Worm (Caenorhabditis elegans) whole organism, young adult: Measurements from ENCODE around the gene eftu-2.

Source experiments
- B0035.1 ChIP-seq: sonication (generic microtip); optimal IDR thresholded peaks from 2 replicates; lab custom pipeline; 2016; ENCODE audit warnings: missing genetic modification characterization, mild to moderate bottlenecking, missing compliant biosample characterization, missing genotype, missing genetic modification reagents
- C17E4.6 ChIP-seq: fragments of 200-800 bp; sonication (Bioruptor generic); IDR thresholded peaks from 2 replicates; pipeline ENCODE4 v1.3.6; 2022; ENCODE audit warnings: missing genetic modification reagents, missing genetic modification characterization, missing compliant biosample characterization
- D2030.7 ChIP-seq: fragments of 200-800 bp; sonication (Bioruptor generic); IDR thresholded peaks from 2 replicates; pipeline ENCODE4 v1.3.6; 2022; ENCODE audit warnings: missing genetic modification reagents, missing genetic modification characterization, missing compliant biosample characterization
- F33H1.4 ChIP-seq: fragments of 200-800 bp; sonication (Bioruptor generic); IDR thresholded peaks from 2 replicates; pipeline ENCODE4 v1.3.6; 2022; ENCODE audit warnings: missing genetic modification reagents, missing genetic modification characterization, missing compliant biosample characterization
- F52B5.7 ChIP-seq: sonication (generic microtip); optimal IDR thresholded peaks from 2 replicates; lab custom pipeline; 2016; ENCODE audit warnings: mild to moderate bottlenecking, missing genetic modification characterization, missing compliant biosample characterization
- F57A8.1 ChIP-seq: fragments of 200-800 bp; sonication (Bioruptor generic); optimal IDR thresholded peaks from 2 replicates; lab custom pipeline; 2018; ENCODE audit warnings: mild to moderate bottlenecking, missing genetic modification characterization, moderate library complexity, missing compliant biosample characterization
- K11D2.4 ChIP-seq: fragments of 200-800 bp; sonication (Bioruptor generic); IDR thresholded peaks from 2 replicates; pipeline ENCODE4 v1.3.6; 2022; ENCODE audit warnings: missing genetic modification reagents, missing genetic modification characterization, missing compliant biosample characterization
- T26A5.8 ChIP-seq: sonication (generic microtip); optimal IDR thresholded peaks from 2 replicates; lab custom pipeline; 2016; ENCODE audit warnings: missing genetic modification characterization, missing compliant biosample characterization
- Y53F4B.3 ChIP-seq: fragments of 200-800 bp; sonication (Bioruptor generic); IDR thresholded peaks from 2 replicates; pipeline ENCODE4 v1.3.6; 2022; ENCODE audit warnings: missing genetic modification reagents, missing genetic modification characterization, missing compliant biosample characterization
- Y79H2A.3 ChIP-seq: fragments of 200-800 bp; sonication (Bioruptor generic); conservative IDR thresholded peaks from 2 replicates; pipeline ENCODE4 v1.3.6; 2022; ENCODE audit warnings: missing genetic modification reagents, missing genetic modification characterization, missing compliant biosample characterization
- Y95B8A.8 ChIP-seq: fragments of 200-800 bp; sonication (Bioruptor generic); IDR thresholded peaks from 2 replicates; pipeline ENCODE4 v1.3.6; 2022; ENCODE audit warnings: missing genetic modification reagents, missing genetic modification characterization, missing compliant biosample characterization
- aptf-2 ChIP-seq: fragments of 200-800 bp; sonication (Bioruptor generic); conservative IDR thresholded peaks from 2 replicates; pipeline ENCODE4 v1.3.6; 2022; ENCODE audit warnings: missing genetic modification reagents, missing genetic modification characterization, missing compliant biosample characterization
- athp-1 ChIP-seq: sonication (generic microtip); optimal IDR thresholded peaks from 2 replicates; lab custom pipeline; 2017; ENCODE audit warnings: mild to moderate bottlenecking, missing genetic modification characterization, missing compliant biosample characterization
- cebp-1 ChIP-seq, 2 experiments: fragments of 200-800 bp in 1 of 2; sonication (Bioruptor generic) in 1 of 2; sonication (generic microtip) in 1 of 2; IDR thresholded peaks in 1 of 2; optimal IDR thresholded peaks in 1 of 2; 2 replicates each; pipeline versions ENCODE4 v1.3.6 to Lab custom; 2017 to 2022; ENCODE audit warnings: missing compliant biosample characterization in 2 of 2, missing genetic modification characterization in 2 of 2, mild to moderate bottlenecking in 1 of 2, missing genetic modification reagents in 1 of 2, moderate library complexity in 1 of 2
- cebp-2 ChIP-seq: fragments of 200-800 bp; sonication (Bioruptor generic); IDR thresholded peaks from 2 replicates; pipeline ENCODE4 v1.3.6; 2022; ENCODE audit warnings: missing genetic modification characterization, missing compliant biosample characterization
- ceh-100 ChIP-seq: fragments of 200-800 bp; sonication (Bioruptor generic); IDR thresholded peaks from 2 replicates; pipeline ENCODE4 v1.3.6; 2022; ENCODE audit warnings: missing genetic modification reagents, missing genetic modification characterization, missing compliant biosample characterization
- ceh-79 ChIP-seq: sonication (generic microtip); optimal IDR thresholded peaks from 2 replicates; lab custom pipeline; 2017; ENCODE audit warnings: mild to moderate bottlenecking, missing genetic modification characterization, missing compliant biosample characterization
- dox-1 ChIP-seq: fragments of 200-800 bp; sonication (Bioruptor generic); IDR thresholded peaks from 2 replicates; pipeline ENCODE4 v1.3.6; 2022; ENCODE audit warnings: missing genetic modification reagents, missing genetic modification characterization, missing compliant biosample characterization
- dpl-1 ChIP-seq: fragments of 150-350 bp; optimal IDR thresholded peaks from 2 replicates; lab custom pipeline; 2014; ENCODE audit warnings: missing biosample characterization, missing genetic modification reagents, missing genetic modification characterization
- egl-44 ChIP-seq: fragments of 200-800 bp; sonication (Bioruptor generic); IDR thresholded peaks from 2 replicates; pipeline ENCODE4 v1.3.6; 2022; ENCODE audit warnings: missing genetic modification reagents, missing genetic modification characterization, missing compliant biosample characterization
- egrh-3 ChIP-seq: fragments of 200-800 bp; sonication (Bioruptor generic); IDR thresholded peaks from 2 replicates; pipeline ENCODE4 v1.3.6; 2022; ENCODE audit warnings: missing genetic modification reagents, missing genetic modification characterization, missing compliant biosample characterization
- ets-4 ChIP-seq: fragments of 200-800 bp; sonication (Bioruptor generic); optimal IDR thresholded peaks from 2 replicates; lab custom pipeline; 2018; ENCODE audit warnings: mild to moderate bottlenecking, missing genetic modification characterization, missing compliant biosample characterization
- hlh-12 ChIP-seq: sonication (generic microtip); optimal IDR thresholded peaks from 2 replicates; lab custom pipeline; 2016; ENCODE audit warnings: missing genetic modification characterization, missing compliant biosample characterization
- hmg-20 ChIP-seq: fragments of 200-800 bp; sonication (Bioruptor generic); IDR thresholded peaks from 2 replicates; pipeline ENCODE4 v1.3.6; 2022; ENCODE audit warnings: missing genetic modification reagents, missing genetic modification characterization, missing compliant biosample characterization
- hsf-1 ChIP-seq: fragments of 200-800 bp; sonication (Bioruptor generic); IDR thresholded peaks from 2 replicates; pipeline ENCODE4 v1.3.6; 2022; ENCODE audit warnings: missing genetic modification reagents, missing genetic modification characterization, missing compliant biosample characterization
- lag-1 ChIP-seq: fragments of 200-800 bp; sonication (Bioruptor generic); IDR thresholded peaks from 2 replicates; pipeline ENCODE4 v1.3.6; 2022; ENCODE audit warnings: missing genetic modification reagents, missing genetic modification characterization, missing compliant biosample characterization
- let-607 ChIP-seq, 2 experiments: fragments of 200-800 bp in 1 of 2; sonication (Bioruptor generic) in 1 of 2; sonication (generic microtip) in 1 of 2; optimal IDR thresholded peaks; 2 replicates each; lab custom pipeline; 2016 to 2018; ENCODE audit warnings: mild to moderate bottlenecking in 2 of 2, missing compliant biosample characterization in 2 of 2, missing genetic modification characterization in 2 of 2, moderate library complexity in 2 of 2, missing genotype in 1 of 2
- lin-40 ChIP-seq: sonication (generic microtip); optimal IDR thresholded peaks from 2 replicates; lab custom pipeline; 2016; ENCODE audit warnings: missing genetic modification characterization, mild to moderate bottlenecking, missing compliant biosample characterization, missing genotype, missing genetic modification reagents
- madf-10 ChIP-seq: sonication (generic microtip); optimal IDR thresholded peaks from 2 replicates; lab custom pipeline; 2016; ENCODE audit warnings: mild to moderate bottlenecking, missing genetic modification characterization, missing compliant biosample characterization
- nfya-2 ChIP-seq: fragments of 200-800 bp; sonication (Bioruptor generic); IDR thresholded peaks from 2 replicates; pipeline ENCODE4 v1.3.6; 2022; ENCODE audit warnings: missing genetic modification reagents, missing genetic modification characterization, missing compliant biosample characterization
- nfyb-1 ChIP-seq: fragments of 200-800 bp; sonication (Bioruptor generic); IDR thresholded peaks from 2 replicates; pipeline ENCODE4 v1.3.6; 2022; ENCODE audit warnings: missing genetic modification reagents, missing genetic modification characterization, missing compliant biosample characterization
- nhr-80 ChIP-seq: sonication (generic microtip); optimal IDR thresholded peaks from 2 replicates; lab custom pipeline; 2016; ENCODE audit warnings: missing genetic modification characterization, missing compliant biosample characterization
- pbrm-1 ChIP-seq: fragments of 200-800 bp; sonication (Bioruptor generic); IDR thresholded peaks from 2 replicates; pipeline ENCODE4 v1.3.6; 2022; ENCODE audit warnings: missing genetic modification reagents, missing genetic modification characterization, missing compliant biosample characterization
- rcor-1 ChIP-seq: fragments of 200-800 bp; sonication (Bioruptor generic); IDR thresholded peaks from 2 replicates; pipeline ENCODE4 v1.3.6; 2022; ENCODE audit warnings: missing genetic modification reagents, missing genetic modification characterization, missing compliant biosample characterization
- rpc-1 ChIP-seq, 2 experiments: fragments of 150-350 bp in 1 of 2; sonication (generic microtip) in 1 of 2; optimal IDR thresholded peaks; 2 replicates each; lab custom pipeline; 2014 to 2018; ENCODE audit warnings: missing biosample characterization in 1 of 2, missing genetic modification characterization in 1 of 2, missing genetic modification reagents in 1 of 2, missing genotype in 1 of 2
- sea-2 ChIP-seq: fragments of 200-800 bp; sonication (Bioruptor generic); IDR thresholded peaks from 2 replicates; pipeline ENCODE4 v1.3.6; 2022; ENCODE audit warnings: missing genetic modification characterization, missing compliant biosample characterization
- snpc-1.1 ChIP-seq: sonication (generic microtip); optimal IDR thresholded peaks from 2 replicates; lab custom pipeline; 2017; ENCODE audit warnings: missing genetic modification characterization, mild to moderate bottlenecking, missing compliant biosample characterization, antibody characterized with exemption, moderate library complexity, missing genotype, missing genetic modification reagents; ENCODE audit not compliant: insufficient read depth
- snpc-1.3 ChIP-seq: sonication (generic microtip); optimal IDR thresholded peaks from 2 replicates; lab custom pipeline; 2017; ENCODE audit warnings: missing genetic modification characterization, mild to moderate bottlenecking, missing compliant biosample characterization, antibody characterized with exemption, moderate library complexity, missing genotype, missing genetic modification reagents; ENCODE audit not compliant: insufficient read depth
- tbx-9 ChIP-seq: sonication (generic microtip); optimal IDR thresholded peaks from 2 replicates; lab custom pipeline; 2016; ENCODE audit warnings: borderline replicate concordance, missing genetic modification characterization, inconsistent platforms, missing compliant biosample characterization

eftu-2 gene

DNA sequence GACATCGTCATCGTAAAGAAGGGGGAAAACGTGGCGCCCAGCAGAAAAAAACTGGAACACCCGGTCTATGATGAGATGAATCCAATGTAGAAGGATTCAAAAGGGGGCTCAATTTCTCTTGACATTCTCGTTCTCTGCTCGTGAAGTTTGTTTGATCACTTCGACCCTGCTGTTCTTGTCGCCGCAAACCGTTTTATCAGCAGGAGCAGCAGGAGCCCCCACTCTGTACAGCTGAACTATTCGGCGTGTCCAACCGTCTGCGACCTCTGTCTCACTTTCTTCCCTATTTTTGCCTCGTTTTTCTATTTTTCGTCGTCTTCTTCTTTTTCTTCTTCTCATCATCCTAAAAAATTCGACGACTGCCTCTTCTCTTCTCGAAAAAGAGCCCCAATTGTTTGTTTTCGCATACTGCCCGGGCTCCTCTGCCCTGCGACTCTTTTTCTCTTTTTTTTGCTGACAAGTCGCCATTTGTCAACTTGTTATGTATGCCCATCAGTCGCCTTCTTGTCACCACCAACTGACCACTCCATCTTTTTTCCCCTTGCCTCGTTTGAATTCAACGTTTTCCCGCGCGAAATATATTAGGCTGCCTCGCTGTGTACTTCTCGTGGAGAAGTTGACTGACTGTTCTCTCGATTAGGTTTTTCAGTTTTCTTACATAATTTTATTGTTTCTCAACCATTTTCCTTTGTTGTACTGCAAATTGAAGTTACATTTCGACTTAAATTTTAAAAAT lies 20.2 kb upstream of the eftu-2 start (continued):
- no peak for TF ChIP-seq tbx-9 (tag; lab: Kevin White, UChicago)
- TF ChIP-seq Y53F4B.3 (GFP tag; lab: Robert Waterston, UW): no peak
- TF ChIP-seq C17E4.6: no peak
- no peak for TF ChIP-seq rpc-1 (optimal IDR thresholded peaks at IDR 0.05; lab: Kevin White, UChicago)
- TF ChIP-seq rpc-1 (tag; optimal IDR thresholded peaks at IDR 0.05; lab: Kevin White, UChicago): no peak
- TF ChIP-seq T26A5.8 (tag; lab: Kevin White, UChicago): no peak

ce11 chrIII:5990090-5990489 lies 19.3 kb upstream of the eftu-2 start:
- TF ChIP-seq Y95B8A.8 (no peak), F52B5.7 (tag; lab: Kevin White, UChicago) (no peak), snpc-1.3 (tag; lab: Kevin White, UChicago) (no peak), sea-2 (GFP tag; lab: Robert Waterston, UW) (no peak)

DNA sequence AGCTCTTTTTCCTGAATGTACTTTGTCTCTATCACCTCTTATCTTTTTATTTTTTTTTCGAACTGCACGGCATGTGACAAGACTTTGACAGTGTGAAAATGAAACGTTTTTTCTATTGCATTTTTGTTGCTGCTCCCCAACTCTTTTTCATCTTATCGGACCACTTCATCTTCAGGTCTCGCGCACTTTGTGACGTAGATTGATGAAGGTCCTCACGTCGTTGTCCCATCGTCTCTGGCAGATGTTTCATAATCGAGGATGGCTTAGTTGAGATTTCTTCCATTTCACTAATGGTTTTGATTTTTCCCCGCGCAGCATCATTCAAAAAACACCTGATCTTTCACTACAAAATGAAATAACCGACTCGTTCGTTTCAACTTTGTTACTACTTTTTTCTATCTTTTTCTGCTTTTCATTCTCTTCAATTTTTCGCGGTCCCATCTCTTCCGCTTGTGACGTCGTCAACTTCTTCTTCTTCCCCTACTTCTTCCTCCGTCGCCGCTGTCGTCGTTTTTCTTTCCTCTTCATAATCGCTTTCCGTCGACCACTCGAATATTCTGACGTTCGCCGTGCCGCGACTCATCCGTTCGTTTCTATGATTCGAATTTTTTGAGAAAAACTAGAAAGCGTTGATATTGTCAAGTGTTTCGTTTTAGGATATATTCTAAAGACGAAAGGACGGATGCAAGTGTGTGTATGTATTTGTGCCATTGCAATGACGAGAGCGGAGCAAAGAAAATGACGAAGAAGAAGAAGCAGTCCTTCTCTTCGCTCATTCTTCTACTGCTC lies 18.0 kb upstream of the eftu-2 start, which contains the start of gene T04C9.2:
T04C9.2 (plus strand) TSS at position 739 of the 789 bp plus-strand sequence.
- TF ChIP-seq let-607 (tag; optimal IDR thresholded peaks at IDR 0.05; lab: Kevin White, UChicago): peak in 1 of 2 experiments; percentile 29
- TF ChIP-seq hsf-1 (GFP tag; lab: Robert Waterston, UW): no peak
- peak; percentile 45 for TF ChIP-seq nhr-80
- TF ChIP-seq cebp-1 (GFP tag; IDR thresholded peaks at IDR 0.05; lab: Robert Waterston, UW): no peak
- peak; percentile 44 for TF ChIP-seq cebp-1 (tag; optimal IDR thresholded peaks at IDR 0.05; lab: Kevin White, UChicago)

- TF ChIP-seq hlh-12 (tag; lab: Kevin White, UChicago) (no peak), rcor-1 (GFP tag; lab: Robert Waterston, UW) (no peak), egrh-3 (GFP tag; lab: Robert Waterston, UW) (no peak), ets-4 (GFP tag; lab: Kevin White, UChicago) (no peak), Y53F4B.3 (GFP tag; lab: Robert Waterston, UW) (no peak), snpc-1.1 (tag; lab: Kevin White, UChicago) (no peak), lin-40 (tag; lab: Kevin White, UChicago) (no peak), F57A8.1 (GFP tag; lab: Kevin White, UChicago) (no peak), dpl-1 (no peak), madf-10 (no peak), nfyb-1 (no peak), pbrm-1 (no peak), athp-1 (tag; lab: Kevin White, UChicago) (no peak)
Observed at ce11 chrIII:5992043-5992442, 17.3 kb upstream of the eftu-2 start.

- TF ChIP-seq B0035.1 (no peak), K11D2.4 (GFP tag; lab: Robert Waterston, UW) (no peak), Y79H2A.3 (GFP tag; lab: Robert Waterston, UW) (no peak), egl-44 (GFP tag; lab: Robert Waterston, UW) (no peak), let-607 (tag; optimal IDR thresholded peaks at IDR 0.05; lab: Kevin White, UChicago) (no peak), F33H1.4 (GFP tag; lab: Robert Waterston, UW) (no peak), lag-1 (no peak), dox-1 (GFP tag; lab: Robert Waterston, UW) (no peak), hmg-20 (GFP tag; lab: Robert Waterston, UW) (no peak), nfya-2 (GFP tag; lab: Robert Waterston, UW) (no peak), ceh-100 (GFP tag; lab: Robert Waterston, UW) (no peak), cebp-2 (GFP tag; lab: Robert Waterston, UW) (no peak), ceh-79 (tag; lab: Kevin White, UChicago) (no peak), D2030.7 (GFP tag; lab: Robert Waterston, UW) (no peak), madf-10 (no peak), aptf-2 (GFP tag; lab: Robert Waterston, UW) (no peak)
Observed at ce11 chrIII:5992913-5993312, 16.4 kb upstream of the eftu-2 start, which contains the start of gene T04C9.1. TSS of gene T04C9.1 (plus strand) at chrIII:5993213.
